Fruit fly (Drosophila melanogaster): ENCODE data around the gene CG42495.

The CG42495 gene

DNA sequence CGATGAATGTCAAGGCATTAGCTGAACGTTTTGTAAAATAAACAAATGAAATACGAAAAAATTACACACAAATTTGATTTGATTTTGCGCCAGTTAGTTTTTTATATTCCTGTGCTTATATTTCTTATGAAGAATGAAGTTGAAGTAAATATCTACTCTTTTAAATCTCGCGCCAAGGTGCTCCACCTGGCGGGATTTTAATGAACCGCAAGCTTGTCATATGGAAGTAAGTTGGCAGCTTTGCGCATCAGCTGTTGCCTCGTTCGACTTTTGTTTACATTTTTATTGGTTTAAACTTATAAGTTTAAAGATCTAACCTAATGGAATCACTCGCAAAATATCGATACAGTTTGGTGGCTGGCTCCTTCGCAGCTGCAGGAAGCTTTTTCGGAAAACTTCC lies at the start of gene CG42495:
CG42495 (plus strand) TSS at position 247 of the 400 bp plus-strand sequence.
- TF ChIP-seq Hr83 (GFP tag; optimal IDR thresholded peaks at IDR 0.05; ENCODE audit: poor library complexity, severe bottlenecking) (peak; percentile 21), Vsx2 (GFP tag; optimal IDR thresholded peaks at IDR 0.05; ENCODE audit: partially characterized antibody) (no peak), Myc (optimal IDR thresholded peaks at IDR 0.05) (peak; percentile 71), CG32264 (GFP tag; optimal IDR thresholded peaks at IDR 0.05) (no peak), pan (optimal IDR thresholded peaks at IDR 0.05) (no peak), lola (GFP tag; optimal IDR thresholded peaks at IDR 0.05) (no peak), N (GFP tag; optimal IDR thresholded peaks at IDR 0.05) (no peak), Hnf4 (GFP tag; optimal IDR thresholded peaks at IDR 0.05) (no peak), Dif (GFP tag; optimal IDR thresholded peaks at IDR 0.05; ENCODE audit: partially characterized antibody) (no peak), Hr78 (GFP tag; optimal IDR thresholded peaks at IDR 0.05) (no peak), HLH106 (tag; optimal IDR thresholded peaks at IDR 0.05) (no peak), usp (GFP tag; optimal IDR thresholded peaks at IDR 0.05) (no peak), Sp1 (GFP tag; optimal IDR thresholded peaks at IDR 0.05) (no peak), br (GFP tag; optimal IDR thresholded peaks at IDR 0.05) (no peak), sv (GFP tag; optimal IDR thresholded peaks at IDR 0.05) (no peak), brk (GFP tag; optimal IDR thresholded peaks at IDR 0.05) (no peak), OdsH (GFP tag; optimal IDR thresholded peaks at IDR 0.05) (no peak), tai (GFP tag; optimal IDR thresholded peaks at IDR 0.05) (no peak), GATAd (GFP tag; optimal IDR thresholded peaks at IDR 0.05) (no peak), CrebA (GFP tag; optimal IDR thresholded peaks at IDR 0.05; ENCODE audit: borderline replicate concordance) (no peak), Abd-B (GFP tag; optimal IDR thresholded peaks at IDR 0.05) (no peak), CG9705 (GFP tag; optimal IDR thresholded peaks at IDR 0.05) (no peak), ey (GFP tag; optimal IDR thresholded peaks at IDR 0.05) (no peak), h (GFP tag; optimal IDR thresholded peaks at IDR 0.05) (no peak), dsf (GFP tag; optimal IDR thresholded peaks at IDR 0.05; ENCODE audit: borderline replicate concordance) (no peak), sage (GFP tag; optimal IDR thresholded peaks at IDR 0.05) (no peak), Rel (GFP tag; optimal IDR thresholded peaks at IDR 0.05) (no peak), Rel (tag; optimal IDR thresholded peaks at IDR 0.05) (peak; percentile 5), dmrt93B (GFP tag; optimal IDR thresholded peaks at IDR 0.05) (no peak), Mio (GFP tag; optimal IDR thresholded peaks at IDR 0.05) (no peak), fru (GFP tag; optimal IDR thresholded peaks at IDR 0.05) (peak; percentile 100), woc (GFP tag; optimal IDR thresholded peaks at IDR 0.05) (no peak)

DNA sequence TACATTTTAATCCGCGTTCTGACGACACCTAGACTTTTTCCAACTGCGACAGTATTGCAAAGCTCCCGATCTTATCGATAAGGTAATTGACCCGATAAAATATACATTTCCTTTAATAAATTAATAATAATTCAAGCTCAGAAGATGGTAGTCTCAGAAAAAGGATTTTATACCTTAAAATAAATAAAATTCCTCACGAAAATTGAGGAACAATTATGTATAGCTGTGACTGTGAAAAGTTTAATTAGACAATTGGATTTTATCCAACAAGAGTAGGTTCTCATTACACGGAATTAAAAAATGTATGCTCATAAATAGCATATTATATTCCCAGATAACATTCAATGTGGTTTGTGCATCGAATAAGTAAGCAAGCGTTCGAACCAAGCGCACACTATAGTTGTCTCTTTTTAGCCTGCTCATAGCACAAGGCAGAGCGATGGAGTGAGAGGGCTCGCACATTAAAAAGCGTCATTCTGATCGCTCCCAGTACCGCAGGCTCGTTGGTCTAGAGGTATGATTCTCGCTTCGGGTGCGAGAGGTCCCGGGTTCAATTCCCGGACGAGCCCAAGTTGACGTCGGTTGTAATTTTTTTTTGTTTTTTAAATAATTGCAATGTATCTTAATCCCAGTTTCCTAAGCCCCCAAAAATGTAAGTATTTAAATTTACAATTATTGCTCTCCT lies 49.1 kb upstream of the CG42495 start, which contains the start of the genes CG13380 and CG4174:
CG13380 (minus strand) TSS at position 51 of the 685 bp plus-strand sequence.
CG4174 (minus strand) TSS at position 51 of the 685 bp plus-strand sequence.
- TF ChIP-seq OdsH (GFP tag; optimal IDR thresholded peaks at IDR 0.05), result no peak
- peak; percentile 8 for TF ChIP-seq Hr83 (GFP tag; optimal IDR thresholded peaks at IDR 0.05; ENCODE audit: poor library complexity, severe bottlenecking)
- no peak for TF ChIP-seq jim (GFP tag; optimal IDR thresholded peaks at IDR 0.05)
- TF ChIP-seq Hnf4 (GFP tag; optimal IDR thresholded peaks at IDR 0.05), result peak; percentile 17

DNA sequence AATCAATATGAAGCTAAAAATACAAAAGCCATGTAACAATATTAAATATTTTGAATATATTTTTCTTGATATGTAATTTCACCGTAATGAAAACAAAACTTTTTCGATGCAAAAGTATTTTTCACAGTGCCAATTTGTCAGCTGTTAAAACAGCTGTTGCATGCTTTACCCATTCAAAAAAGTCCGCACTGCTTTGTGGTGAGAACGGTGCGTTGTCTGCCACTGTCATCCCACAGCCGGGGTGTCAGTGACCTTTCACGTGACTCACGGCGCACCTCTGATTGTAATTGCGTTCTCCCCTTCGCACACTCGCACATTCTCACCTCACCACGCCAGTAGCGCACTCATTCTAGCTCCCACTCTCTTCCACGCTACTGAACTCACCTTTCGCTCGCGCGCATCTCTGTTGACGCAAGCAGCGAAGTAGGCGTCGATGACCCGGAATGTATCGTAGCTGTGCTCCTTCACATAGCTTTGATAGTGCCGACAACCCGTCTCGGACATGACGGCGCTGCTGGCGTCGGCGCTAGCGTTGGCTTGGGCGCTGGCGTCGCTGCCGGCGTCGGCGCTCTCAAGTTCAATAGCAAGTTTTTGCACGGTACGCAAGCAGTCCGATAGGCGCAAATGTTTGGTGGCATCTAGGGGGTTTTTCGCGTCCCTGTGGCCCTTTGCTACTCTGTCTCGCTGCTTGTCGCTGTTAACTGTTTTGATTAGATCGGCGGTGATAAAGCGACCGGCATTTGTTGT lies 46.0 kb upstream of the CG42495 start:
- no peak for TF ChIP-seq Dfd (GFP tag; optimal IDR thresholded peaks at IDR 0.05)
- peak; percentile 53 for TF ChIP-seq woc (GFP tag; optimal IDR thresholded peaks at IDR 0.05)
- TF ChIP-seq br (GFP tag; optimal IDR thresholded peaks at IDR 0.05), result peak; percentile 55
- TF ChIP-seq dl (GFP tag; optimal IDR thresholded peaks at IDR 0.05; ENCODE audit: insufficient read depth in 1 of 2, partially characterized antibody in 2 of 2), result peak in 1 of 2 experiments; percentile 3
- TF ChIP-seq sv (GFP tag; optimal IDR thresholded peaks at IDR 0.05), result peak; percentile 54
- TF ChIP-seq dsf (GFP tag; optimal IDR thresholded peaks at IDR 0.05; ENCODE audit: borderline replicate concordance), result no peak
- TF ChIP-seq usp (GFP tag; optimal IDR thresholded peaks at IDR 0.05), result no peak
- TF ChIP-seq psq (GFP tag; optimal IDR thresholded peaks at IDR 0.05), result peak; percentile 6
- no peak for TF ChIP-seq N (GFP tag; optimal IDR thresholded peaks at IDR 0.05)
- peak; percentile 7 for TF ChIP-seq rgr (GFP tag; optimal IDR thresholded peaks at IDR 0.05)
- no peak for TF ChIP-seq Vsx2 (GFP tag; optimal IDR thresholded peaks at IDR 0.05; ENCODE audit: partially characterized antibody)
- no peak for TF ChIP-seq tai (GFP tag; optimal IDR thresholded peaks at IDR 0.05)
- TF ChIP-seq Abd-B (GFP tag; optimal IDR thresholded peaks at IDR 0.05), result no peak
- TF ChIP-seq pan (optimal IDR thresholded peaks at IDR 0.05), result no peak
- TF ChIP-seq Mio (GFP tag; optimal IDR thresholded peaks at IDR 0.05), result no peak
- no peak for TF ChIP-seq OdsH (GFP tag; optimal IDR thresholded peaks at IDR 0.05)
- no peak for TF ChIP-seq CG32264 (GFP tag; optimal IDR thresholded peaks at IDR 0.05)
- no peak for TF ChIP-seq GATAd (GFP tag; optimal IDR thresholded peaks at IDR 0.05)
- TF ChIP-seq Hr78 (GFP tag; optimal IDR thresholded peaks at IDR 0.05), result no peak
- peak; percentile 87 for TF ChIP-seq Jra (GFP tag; optimal IDR thresholded peaks at IDR 0.05)
- peak; percentile 21 for TF ChIP-seq ey (GFP tag; optimal IDR thresholded peaks at IDR 0.05)
- no peak for TF ChIP-seq CG9705 (GFP tag; optimal IDR thresholded peaks at IDR 0.05)
- TF ChIP-seq Dif (GFP tag; optimal IDR thresholded peaks at IDR 0.05; ENCODE audit: partially characterized antibody), result no peak
- peak; percentile 23 for TF ChIP-seq Rel (GFP tag; optimal IDR thresholded peaks at IDR 0.05)
- TF ChIP-seq Rel (tag; optimal IDR thresholded peaks at IDR 0.05), result peak; percentile 80
- TF ChIP-seq Hnf4 (GFP tag; optimal IDR thresholded peaks at IDR 0.05), result peak; percentile 51
- TF ChIP-seq sage (GFP tag; optimal IDR thresholded peaks at IDR 0.05), result no peak
- no peak for TF ChIP-seq CrebA (GFP tag; optimal IDR thresholded peaks at IDR 0.05; ENCODE audit: borderline replicate concordance)
- TF ChIP-seq Myc (optimal IDR thresholded peaks at IDR 0.05), result peak; percentile 71
- TF ChIP-seq dmrt93B (GFP tag; optimal IDR thresholded peaks at IDR 0.05), result no peak
- peak; percentile 35 for TF ChIP-seq Hr83 (GFP tag; optimal IDR thresholded peaks at IDR 0.05; ENCODE audit: poor library complexity, severe bottlenecking)
- TF ChIP-seq lola (GFP tag; optimal IDR thresholded peaks at IDR 0.05), result no peak
- TF ChIP-seq foxo (GFP tag; optimal IDR thresholded peaks at IDR 0.05), result peak in 1 of 2 experiments; percentile 55
- TF ChIP-seq brk (GFP tag; optimal IDR thresholded peaks at IDR 0.05), result peak; percentile 10
- peak; percentile 64 for TF ChIP-seq fru (GFP tag; optimal IDR thresholded peaks at IDR 0.05)

All from whole organism, wandering third instar larva.